Worm (Caenorhabditis elegans) whole organism, L2 larva: ENCODE measurements around the gene snt-2.

Experiments
- C34F6.9 ChIP-seq: fragments of 150-350 bp; optimal IDR thresholded peaks from 2 replicates; lab custom pipeline; 2014; ENCODE audit warnings: missing biosample characterization, missing genetic modification characterization
- F13H6.1 ChIP-seq: sonication (generic microtip); optimal IDR thresholded peaks from 2 replicates; lab custom pipeline; 2016; ENCODE audit warnings: missing genetic modification characterization, missing compliant biosample characterization
- Y55F3AM.14 ChIP-seq: fragments of 200-800 bp; sonication (Bioruptor generic); optimal IDR thresholded peaks from 2 replicates; lab custom pipeline; 2018; ENCODE audit warnings: mild to moderate bottlenecking, missing genetic modification characterization, missing compliant biosample characterization
- aly-2 ChIP-seq: fragments of 150-350 bp; optimal IDR thresholded peaks from 2 replicates; lab custom pipeline; 2014; ENCODE audit warnings: missing biosample characterization, missing genetic modification characterization
- ama-1 ChIP-seq: fragments of 150-350 bp; optimal IDR thresholded peaks from 2 replicates; lab custom pipeline; 2018; ENCODE audit warnings: inconsistent platforms
- blmp-1 ChIP-seq: sonication (generic microtip); optimal IDR thresholded peaks from 2 replicates; lab custom pipeline; 2017; ENCODE audit warnings: missing genetic modification characterization, mild to moderate bottlenecking, missing compliant biosample characterization, antibody characterized with exemption, moderate library complexity; ENCODE audit not compliant: insufficient read depth
- ceh-16 ChIP-seq: fragments of 150-350 bp; optimal IDR thresholded peaks from 2 replicates; lab custom pipeline; 2014; ENCODE audit warnings: missing biosample characterization, missing genetic modification characterization
- ceh-82 ChIP-seq: fragments of 150-350 bp; optimal IDR thresholded peaks from 2 replicates; lab custom pipeline; 2014; ENCODE audit warnings: missing biosample characterization, missing genetic modification characterization
- crh-2 ChIP-seq: sonication (generic microtip); optimal IDR thresholded peaks from 2 replicates; lab custom pipeline; 2017; ENCODE audit warnings: missing biosample characterization, missing genetic modification characterization
- dmd-4 ChIP-seq: sonication (generic microtip); optimal IDR thresholded peaks from 2 replicates; lab custom pipeline; 2017; ENCODE audit warnings: missing biosample characterization, missing genetic modification characterization
- egl-27 ChIP-seq: sonication (generic microtip); optimal IDR thresholded peaks from 3 replicates; lab custom pipeline; 2017; ENCODE audit warnings: missing biosample characterization, missing genetic modification reagents, missing genetic modification characterization
- elt-3 ChIP-seq: sonication (generic microtip); optimal IDR thresholded peaks from 2 replicates; lab custom pipeline; 2017; ENCODE audit warnings: missing biosample characterization, missing genetic modification characterization
- fos-1 ChIP-seq: fragments of 150-350 bp; optimal IDR thresholded peaks from 2 replicates; lab custom pipeline; 2014; ENCODE audit warnings: missing biosample characterization, missing genetic modification characterization
- gmeb-1 ChIP-seq: fragments of 150-350 bp; optimal IDR thresholded peaks from 2 replicates; lab custom pipeline; 2014; ENCODE audit warnings: missing biosample characterization, missing genetic modification characterization
- lin-39 ChIP-seq: fragments of 150-350 bp; optimal IDR thresholded peaks from 2 replicates; lab custom pipeline; 2014; ENCODE audit warnings: missing biosample characterization, missing genetic modification reagents, missing genetic modification characterization
- lsy-2 ChIP-seq, 2 experiments: fragments of 150-350 bp in 1 of 2; sonication (generic microtip) in 1 of 2; optimal IDR thresholded peaks; 2 replicates each; lab custom pipeline; 2014 to 2017; ENCODE audit warnings: missing biosample characterization in 2 of 2, missing genetic modification characterization in 2 of 2
- mab-5 ChIP-seq: fragments of 150-350 bp; optimal IDR thresholded peaks from 2 replicates; lab custom pipeline; 2014; ENCODE audit warnings: missing biosample characterization, missing genetic modification characterization
- mbf-1 ChIP-seq: sonication (generic microtip); optimal IDR thresholded peaks from 2 replicates; lab custom pipeline; 2017; ENCODE audit warnings: missing biosample characterization, missing genetic modification characterization
- mdl-1 ChIP-seq, 2 experiments: fragments of 150-350 bp in 1 of 2; sonication (generic microtip) in 1 of 2; optimal IDR thresholded peaks; 2 replicates each; lab custom pipeline; 2017; ENCODE audit warnings: missing biosample characterization in 2 of 2, missing genetic modification characterization in 2 of 2
- nhr-10 ChIP-seq: sonication (generic microtip); optimal IDR thresholded peaks from 2 replicates; lab custom pipeline; 2017; ENCODE audit warnings: missing biosample characterization, missing genetic modification characterization
- nhr-11 ChIP-seq: fragments of 150-350 bp; optimal IDR thresholded peaks from 2 replicates; lab custom pipeline; 2014; ENCODE audit warnings: missing biosample characterization, missing genetic modification characterization
- nhr-129 ChIP-seq: fragments of 150-350 bp; optimal IDR thresholded peaks from 2 replicates; lab custom pipeline; 2014; ENCODE audit warnings: missing biosample characterization, missing genetic modification characterization
- nhr-237 ChIP-seq: fragments of 150-350 bp; optimal IDR thresholded peaks from 2 replicates; lab custom pipeline; 2014; ENCODE audit warnings: missing biosample characterization, missing genetic modification characterization
- nhr-25 ChIP-seq: fragments of 150-350 bp; sonication (generic microtip); optimal IDR thresholded peaks from 3 replicates; lab custom pipeline; 2014; ENCODE audit warnings: missing biosample characterization, missing genetic modification characterization
- nhr-6 ChIP-seq: fragments of 150-350 bp; optimal IDR thresholded peaks from 2 replicates; lab custom pipeline; 2014; ENCODE audit warnings: missing biosample characterization, missing genetic modification characterization
- nhr-77 ChIP-seq: fragments of 150-350 bp; optimal IDR thresholded peaks from 2 replicates; lab custom pipeline; 2014; ENCODE audit warnings: missing biosample characterization, missing genetic modification characterization
- peb-1 ChIP-seq: fragments of 150-350 bp; optimal IDR thresholded peaks from 2 replicates; lab custom pipeline; 2014; ENCODE audit warnings: missing biosample characterization, missing genetic modification characterization
- skn-1 ChIP-seq: sonication (generic microtip); optimal IDR thresholded peaks from 2 replicates; lab custom pipeline; 2017; ENCODE audit warnings: missing biosample characterization, missing genetic modification characterization
- sma-9 ChIP-seq, 2 experiments: fragments of 150-350 bp in 1 of 2; sonication (generic microtip) in 1 of 2; optimal IDR thresholded peaks; 2 replicates each; lab custom pipeline; 2014 to 2016; ENCODE audit warnings: missing genetic modification characterization in 2 of 2, mild to moderate bottlenecking in 1 of 2, missing biosample characterization in 1 of 2, missing compliant biosample characterization in 1 of 2, missing genetic modification reagents in 1 of 2, moderate library complexity in 1 of 2
- snpc-4 ChIP-seq: fragments of 150-350 bp; optimal IDR thresholded peaks from 2 replicates; lab custom pipeline; 2014; ENCODE audit warnings: missing biosample characterization, missing genetic modification characterization
- unc-55 ChIP-seq: fragments of 150-350 bp; sonication (generic microtip); optimal IDR thresholded peaks from 3 replicates; lab custom pipeline; 2014; ENCODE audit warnings: missing biosample characterization, missing genetic modification reagents, missing genetic modification characterization
- unc-62 ChIP-seq: fragments of 150-350 bp; optimal IDR thresholded peaks from 2 replicates; lab custom pipeline; 2014; ENCODE audit warnings: missing biosample characterization, missing genetic modification reagents, missing genetic modification characterization
- zag-1 ChIP-seq: fragments of 150-350 bp; optimal IDR thresholded peaks from 2 replicates; lab custom pipeline; 2014; ENCODE audit warnings: missing biosample characterization, missing genetic modification characterization
- ztf-11 ChIP-seq: sonication (generic microtip); optimal IDR thresholded peaks from 2 replicates; lab custom pipeline; 2017; ENCODE audit warnings: missing biosample characterization, missing genetic modification characterization
- ztf-4 ChIP-seq: fragments of 150-350 bp; optimal IDR thresholded peaks from 2 replicates; lab custom pipeline; 2014; ENCODE audit warnings: missing biosample characterization, missing genetic modification characterization

snt-2 gene

DNA sequence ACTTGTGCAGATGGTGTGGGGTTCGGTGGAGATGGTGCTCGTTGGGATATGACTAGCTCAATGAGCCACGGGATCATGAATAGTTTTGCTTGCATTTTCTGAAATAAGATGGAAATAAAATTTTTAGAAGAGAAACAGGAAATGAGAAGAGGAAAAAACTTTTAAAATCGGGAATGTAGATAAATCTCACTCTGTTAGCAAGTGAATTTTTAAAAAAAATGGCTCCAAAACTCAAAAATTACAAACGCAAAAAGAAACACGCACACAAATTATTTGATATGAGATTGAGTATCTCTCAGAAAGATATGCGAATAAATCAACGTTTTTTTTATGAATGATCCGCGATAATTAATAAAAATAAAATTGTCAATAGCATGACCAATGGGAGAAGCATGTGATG lies 35.6 kb downstream of the snt-2 start, which contains the start of gene T17H7.7:
Gene T17H7.7 (minus strand): TSS at position 101 of the 400 bp plus-strand sequence.
- TF ChIP-seq peb-1 (tag; lab: Kevin White, UChicago) (no peak), nhr-25 (no peak), egl-27 (tag; lab: Kevin White, UChicago) (no peak)

DNA sequence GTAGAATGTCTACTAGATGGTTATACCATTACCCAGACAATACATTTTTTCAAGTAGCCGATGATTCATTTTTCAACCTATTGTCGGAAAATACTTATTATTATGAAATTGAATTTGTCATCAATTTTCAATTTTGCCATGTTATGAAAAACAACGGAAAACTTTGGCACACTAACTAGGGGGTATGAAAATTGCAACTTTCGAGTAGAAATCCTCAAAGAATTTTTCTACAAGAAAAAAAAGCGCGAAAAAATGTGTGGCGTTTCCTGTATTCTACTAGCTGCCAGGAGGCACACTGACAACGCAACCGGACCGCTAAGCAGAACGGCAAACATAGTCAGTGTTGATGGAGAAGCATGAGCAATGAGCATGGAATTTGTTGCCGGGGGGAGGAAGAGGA lies 39.2 kb downstream of the snt-2 start:
- TF ChIP-seq F13H6.1 (tag; lab: Kevin White, UChicago) = no peak
- TF ChIP-seq zag-1 (tag; lab: Kevin White, UChicago) = no peak
- TF ChIP-seq ceh-16 = no peak
- TF ChIP-seq nhr-11 = no peak
- no peak for TF ChIP-seq mdl-1 (tag; optimal IDR thresholded peaks at IDR 0.05; lab: Kevin White, UChicago)
- no peak for TF ChIP-seq nhr-237
- TF ChIP-seq ama-1 (lab: Kevin White, UChicago) = no peak
- TF ChIP-seq, all 48 proteins: peak for 0

DNA sequence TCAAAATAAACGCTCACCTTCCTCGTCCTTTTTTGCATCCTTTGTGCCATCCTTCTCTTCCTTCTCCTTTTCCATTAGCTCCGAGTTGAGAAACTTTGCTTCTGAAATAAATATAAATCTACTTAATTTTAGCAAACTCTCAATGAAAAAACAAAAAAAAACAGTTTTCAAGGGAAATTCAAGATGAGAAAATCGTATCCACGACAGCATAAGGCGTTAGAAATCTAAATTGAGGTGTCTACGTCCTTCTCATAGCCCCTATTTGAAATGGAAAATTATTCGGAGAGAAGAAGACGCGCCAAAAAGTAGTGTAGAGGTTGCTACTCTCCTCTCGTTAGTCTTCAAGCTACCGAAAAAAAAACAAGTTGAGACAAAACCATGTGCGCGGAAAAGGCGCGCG lies 41.2 kb downstream of the snt-2 start, which contains the start of gene pat-12:
Gene pat-12 (minus strand): TSS at position 101 of the 400 bp plus-strand sequence.
- TF ChIP-seq egl-27 (tag; lab: Kevin White, UChicago) (no peak), nhr-11 (no peak), nhr-237 (no peak), nhr-77 (tag; lab: Kevin White, UChicago) (no peak), crh-2 (no peak), nhr-129 (tag; lab: Kevin White, UChicago) (no peak), fos-1 (tag; lab: Kevin White, UChicago) (no peak), lsy-2 (tag; optimal IDR thresholded peaks at IDR 0.05; lab: Kevin White, UChicago) (no peak), sma-9 (GFP tag; optimal IDR thresholded peaks at IDR 0.05; lab: Kevin White, UChicago) (no peak), sma-9 (tag; optimal IDR thresholded peaks at IDR 0.05; lab: Kevin White, UChicago) (no peak), nhr-10 (no peak), lin-39 (tag; lab: Kevin White, UChicago) (no peak), unc-62 (GFP tag; lab: Kevin White, UChicago) (no peak), gmeb-1 (tag; lab: Kevin White, UChicago) (no peak)

DNA sequence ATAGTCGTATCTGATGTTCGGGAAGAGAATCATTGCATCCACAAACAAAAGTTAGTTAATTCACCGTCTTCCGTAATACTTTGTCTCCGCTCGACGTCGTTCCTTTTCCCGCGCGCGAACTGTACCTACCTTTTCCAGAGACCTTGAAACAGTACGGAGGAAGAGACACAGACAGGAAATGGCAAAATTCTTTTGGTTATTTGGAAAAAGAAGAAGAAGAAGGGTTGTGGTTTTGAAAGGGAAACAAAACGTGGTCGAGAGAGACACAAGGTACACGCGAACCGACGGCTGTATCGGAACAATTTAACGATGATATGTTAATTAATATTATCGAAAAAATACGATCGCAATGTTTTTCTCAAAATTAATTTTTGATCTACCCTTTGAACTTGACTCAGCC lies 43.5 kb downstream of the snt-2 start:
- TF ChIP-seq nhr-6 (tag; lab: Kevin White, UChicago) (no peak), dmd-4 (no peak), blmp-1 (tag; lab: Kevin White, UChicago) (peak; percentile 61), elt-3 (tag; lab: Kevin White, UChicago) (no peak)

DNA sequence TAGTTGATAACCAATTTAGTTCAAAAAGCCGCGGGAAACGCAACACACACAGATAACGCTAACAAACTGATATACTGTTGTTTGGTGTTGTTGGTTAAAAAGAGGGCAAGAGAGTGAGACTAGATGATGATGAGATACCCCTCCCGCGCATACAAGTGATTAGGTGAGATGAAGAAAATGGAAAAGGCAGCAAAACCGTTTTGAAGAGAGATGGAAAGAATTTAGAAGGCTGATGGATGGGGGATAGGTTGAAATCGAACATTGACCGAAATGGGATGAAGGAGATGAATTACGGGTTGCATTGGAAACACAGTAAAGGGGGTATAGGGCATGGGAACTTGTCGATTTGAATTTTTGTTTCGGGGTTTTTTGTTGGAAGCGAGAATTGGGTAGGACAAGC lies 44.8 kb downstream of the snt-2 start:
- TF ChIP-seq unc-55 (no peak), elt-3 (tag; lab: Kevin White, UChicago) (no peak), fos-1 (tag; lab: Kevin White, UChicago) (peak; percentile 0)

DNA sequence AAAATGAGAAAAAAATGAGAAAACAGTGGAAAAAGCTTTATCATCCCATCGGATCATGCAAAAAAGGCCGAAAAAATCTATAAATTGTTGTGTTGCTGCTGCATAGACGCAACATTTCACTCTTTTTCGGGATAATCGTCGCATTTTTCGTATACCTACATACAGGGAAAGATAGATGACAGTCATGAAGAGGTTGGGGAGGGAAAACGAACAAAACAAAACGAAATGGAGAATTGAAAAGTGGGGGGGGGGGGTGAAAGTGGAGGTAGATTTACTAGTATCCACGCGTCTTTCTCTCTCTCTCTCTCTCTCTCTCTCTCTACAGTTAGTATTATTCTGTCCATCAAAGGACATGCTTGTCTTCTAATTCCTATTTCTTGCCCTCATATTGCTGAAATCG lies 49.1 kb downstream of the snt-2 start:
- TF ChIP-seq unc-55 = no peak
- TF ChIP-seq blmp-1 (tag; lab: Kevin White, UChicago) = peak; percentile 7
- TF ChIP-seq snpc-4 = no peak
- TF ChIP-seq skn-1 = no peak

DNA sequence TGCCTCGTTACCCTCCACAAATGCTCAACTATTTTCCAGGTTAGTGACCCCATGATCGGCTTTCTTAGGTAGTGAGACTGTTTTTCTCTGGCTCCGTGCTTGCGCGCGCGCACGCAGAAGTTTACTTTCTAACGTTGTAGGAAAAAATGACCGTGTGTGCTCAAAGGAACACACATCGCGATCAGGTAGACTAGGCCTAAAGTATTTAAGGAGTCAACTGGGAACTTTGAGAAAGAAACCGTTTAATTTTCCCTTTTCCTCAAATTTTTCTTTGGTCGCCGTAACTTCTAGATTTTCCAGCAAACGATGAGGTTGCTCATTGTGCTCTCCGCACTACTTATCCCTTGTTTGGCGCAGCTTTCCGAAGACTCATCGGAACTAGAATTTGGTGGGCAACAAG lies 53.2 kb downstream of the snt-2 start, which contains the start of gene idpp-1:
Gene idpp-1 (plus strand): TSS at position 301 of the 400 bp plus-strand sequence.
- TF ChIP-seq egl-27 (tag; lab: Kevin White, UChicago) = no peak
- no peak for TF ChIP-seq blmp-1 (tag; lab: Kevin White, UChicago)
- TF ChIP-seq Y55F3AM.14 (GFP tag; lab: Kevin White, UChicago) = no peak
- no peak for TF ChIP-seq ama-1 (lab: Kevin White, UChicago)
- TF ChIP-seq nhr-25 = no peak
- TF ChIP-seq ztf-4 (tag; lab: Kevin White, UChicago) = no peak
- TF ChIP-seq ztf-11 = no peak
- no peak for TF ChIP-seq mab-5 (tag; lab: Kevin White, UChicago)
- no peak for TF ChIP-seq aly-2
- no peak for TF ChIP-seq lin-39 (tag; lab: Kevin White, UChicago)
- TF ChIP-seq snpc-4 = no peak
- TF ChIP-seq C34F6.9 = no peak
- no peak for TF ChIP-seq ceh-82 (tag; lab: Kevin White, UChicago)
- TF ChIP-seq F13H6.1 (tag; lab: Kevin White, UChicago) = no peak
- TF ChIP-seq mbf-1 (tag; lab: Kevin White, UChicago) = no peak
- no peak for TF ChIP-seq nhr-129 (tag; lab: Kevin White, UChicago)
- TF ChIP-seq elt-3 (tag; lab: Kevin White, UChicago) = no peak
- TF ChIP-seq lsy-2 (tag; optimal IDR thresholded peaks at IDR 0.05; lab: Kevin White, UChicago) = no peak
- TF ChIP-seq skn-1 = no peak
